Worm (Caenorhabditis elegans): ENCODE data around the gene suox-1.

The suox-1 gene

ce11 chrX:15515798-15516197 lies 18.4 kb downstream of the suox-1 start:
- TF ChIP-seq unc-39 (tag; optimal IDR thresholded peaks at IDR 0.05) (no peak), lin-39 (tag; optimal IDR thresholded peaks at IDR 0.05) (peak; percentile 10), daf-12 (tag; optimal IDR thresholded peaks at IDR 0.05) (no peak), sea-2 (GFP tag; optimal IDR thresholded peaks at IDR 0.05) (no peak), nhr-23 (tag; optimal IDR thresholded peaks at IDR 0.05) (no peak), nhr-12 (tag; optimal IDR thresholded peaks at IDR 0.05) (no peak), aly-2 (tag; optimal IDR thresholded peaks at IDR 0.05) (no peak), fos-1 (tag; optimal IDR thresholded peaks at IDR 0.05) (no peak)

- TF ChIP-seq eor-1 (tag; optimal IDR thresholded peaks at IDR 0.05) (no peak), nhr-23 (tag; optimal IDR thresholded peaks at IDR 0.05) (no peak), ZK546.5 (tag; optimal IDR thresholded peaks at IDR 0.05) (no peak), lsy-12 (tag; optimal IDR thresholded peaks at IDR 0.05) (no peak), ztf-4 (tag; optimal IDR thresholded peaks at IDR 0.05) (no peak), ama-1 (optimal IDR thresholded peaks at IDR 0.05) (no peak), aly-2 (tag; optimal IDR thresholded peaks at IDR 0.05) (no peak), zag-1 (tag; optimal IDR thresholded peaks at IDR 0.05) (no peak), mdl-1 (tag; optimal IDR thresholded peaks at IDR 0.05) (no peak), pha-4 (tag; optimal IDR thresholded peaks at IDR 0.05) (no peak), unc-39 (tag; optimal IDR thresholded peaks at IDR 0.05) (no peak)
Measured at ce11 chrX:15528472-15528871, 31.1 kb downstream of the suox-1 start.

ce11 chrX:15533260-15533659 lies 35.9 kb downstream of the suox-1 start:
- TF ChIP-seq daf-12 (tag; optimal IDR thresholded peaks at IDR 0.05) (no peak), ceh-82 (tag; optimal IDR thresholded peaks at IDR 0.05) (no peak), lin-39 (tag; optimal IDR thresholded peaks at IDR 0.05) (no peak), hmg-11 (tag; optimal IDR thresholded peaks at IDR 0.05) (no peak), nhr-237 (tag; optimal IDR thresholded peaks at IDR 0.05) (no peak), egl-27 (tag; optimal IDR thresholded peaks at IDR 0.05) (no peak), unc-62 (GFP tag; optimal IDR thresholded peaks at IDR 0.05) (no peak), nhr-67 (tag; optimal IDR thresholded peaks at IDR 0.05) (no peak), pqm-1 (tag; optimal IDR thresholded peaks at IDR 0.05) (no peak), ztf-11 (tag; optimal IDR thresholded peaks at IDR 0.05) (no peak), sea-2 (GFP tag; optimal IDR thresholded peaks at IDR 0.05) (no peak), lsy-12 (tag; optimal IDR thresholded peaks at IDR 0.05) (no peak), unc-39 (tag; optimal IDR thresholded peaks at IDR 0.05) (no peak), elt-1 (tag; optimal IDR thresholded peaks at IDR 0.05) (no peak), nhr-23 (tag; optimal IDR thresholded peaks at IDR 0.05) (no peak), ceh-9 (tag; optimal IDR thresholded peaks at IDR 0.05) (no peak), tbx-2 (tag; optimal IDR thresholded peaks at IDR 0.05) (no peak)

ce11 chrX:15535190-15535636 lies 37.9 kb downstream of the suox-1 start:
- peak; percentile 66 for TF ChIP-seq tbx-2 (tag; optimal IDR thresholded peaks at IDR 0.05)
- TF ChIP-seq nhr-67 (tag; optimal IDR thresholded peaks at IDR 0.05): no peak
- TF ChIP-seq sea-2 (GFP tag; optimal IDR thresholded peaks at IDR 0.05): no peak
- TF ChIP-seq ZK546.5 (tag; optimal IDR thresholded peaks at IDR 0.05): no peak
- TF ChIP-seq lin-15B (tag; optimal IDR thresholded peaks at IDR 0.05): no peak
- TF ChIP-seq hmg-11 (tag; optimal IDR thresholded peaks at IDR 0.05): peak; percentile 53
- TF ChIP-seq daf-12 (tag; optimal IDR thresholded peaks at IDR 0.05): no peak
- no peak for TF ChIP-seq nhr-25 (tag; optimal IDR thresholded peaks at IDR 0.05)
- TF ChIP-seq nfya-1 (tag; optimal IDR thresholded peaks at IDR 0.05; ENCODE audit: insufficient read depth): peak; percentile 72
- no peak for TF ChIP-seq skn-1 (tag; optimal IDR thresholded peaks at IDR 0.05)
- no peak for TF ChIP-seq ceh-16 (tag; optimal IDR thresholded peaks at IDR 0.05)
- TF ChIP-seq fkh-2 (tag; optimal IDR thresholded peaks at IDR 0.05): no peak
- TF ChIP-seq egl-5 (tag; optimal IDR thresholded peaks at IDR 0.05): peak; percentile 63
- no peak for TF ChIP-seq pha-4 (tag; optimal IDR thresholded peaks at IDR 0.05)
- TF ChIP-seq zag-1 (tag; optimal IDR thresholded peaks at IDR 0.05): no peak
- TF ChIP-seq unc-39 (tag; optimal IDR thresholded peaks at IDR 0.05): no peak
- no peak for TF ChIP-seq ztf-11 (tag; optimal IDR thresholded peaks at IDR 0.05)
- TF ChIP-seq ceh-82 (tag; optimal IDR thresholded peaks at IDR 0.05): peak; percentile 15
- no peak for TF ChIP-seq lsy-12 (tag; optimal IDR thresholded peaks at IDR 0.05)
- TF ChIP-seq lin-39 (tag; optimal IDR thresholded peaks at IDR 0.05): peak; percentile 79
- TF ChIP-seq R02D3.7 (tag; optimal IDR thresholded peaks at IDR 0.05): no peak
- TF ChIP-seq nhr-28 (tag; optimal IDR thresholded peaks at IDR 0.05): no peak
- TF ChIP-seq ceh-28 (tag; optimal IDR thresholded peaks at IDR 0.05): peak; percentile 65
- TF ChIP-seq nhr-237 (tag; optimal IDR thresholded peaks at IDR 0.05): no peak
- no peak for TF ChIP-seq mdl-1 (tag; optimal IDR thresholded peaks at IDR 0.05)
- no peak for TF ChIP-seq ama-1 (optimal IDR thresholded peaks at IDR 0.05)
- no peak for TF ChIP-seq jun-1 (tag; optimal IDR thresholded peaks at IDR 0.05)
- TF ChIP-seq fos-1 (tag; optimal IDR thresholded peaks at IDR 0.05): no peak
- no peak for TF ChIP-seq elt-2 (tag; optimal IDR thresholded peaks at IDR 0.05)
- no peak for TF ChIP-seq nhr-12 (tag; optimal IDR thresholded peaks at IDR 0.05)
- peak; percentile 12 for TF ChIP-seq elt-1 (tag; optimal IDR thresholded peaks at IDR 0.05)
- no peak for TF ChIP-seq unc-62 (GFP tag; optimal IDR thresholded peaks at IDR 0.05)
- TF ChIP-seq snpc-4 (tag; optimal IDR thresholded peaks at IDR 0.05): no peak
- TF ChIP-seq pqm-1 (tag; optimal IDR thresholded peaks at IDR 0.05): no peak
- no peak for TF ChIP-seq nhr-77 (tag; optimal IDR thresholded peaks at IDR 0.05)
- no peak for TF ChIP-seq nhr-11 (tag; optimal IDR thresholded peaks at IDR 0.05)
- TF ChIP-seq ztf-4 (tag; optimal IDR thresholded peaks at IDR 0.05): no peak
- no peak for TF ChIP-seq nhr-23 (tag; optimal IDR thresholded peaks at IDR 0.05)
- no peak for TF ChIP-seq nhr-76 (tag; optimal IDR thresholded peaks at IDR 0.05)
- TF ChIP-seq eor-1 (tag; optimal IDR thresholded peaks at IDR 0.05): no peak
- no peak for TF ChIP-seq nhr-43 (tag; optimal IDR thresholded peaks at IDR 0.05; ENCODE audit: poor library complexity, severe bottlenecking)
